Worm (Caenorhabditis elegans) whole organism, young adult: ENCODE measurements around the gene T10H4.13.

ENCODE experiments used
- B0035.1 ChIP-seq: sonication (generic microtip); optimal IDR thresholded peaks from 2 replicates; lab custom pipeline; 2016; ENCODE audit warnings: missing genetic modification characterization, mild to moderate bottlenecking, missing compliant biosample characterization, missing genotype, missing genetic modification reagents
- D2030.7 ChIP-seq: fragments of 200-800 bp; sonication (Bioruptor generic); IDR thresholded peaks from 2 replicates; pipeline ENCODE4 v1.3.6; 2022; ENCODE audit warnings: missing genetic modification reagents, missing genetic modification characterization, missing compliant biosample characterization
- F22D6.2 ChIP-seq: sonication (generic microtip); optimal IDR thresholded peaks from 2 replicates; lab custom pipeline; 2016; ENCODE audit warnings: mild to moderate bottlenecking, missing genetic modification characterization, missing compliant biosample characterization
- F39B2.1 ChIP-seq: fragments of 200-800 bp; sonication (Bioruptor generic); IDR thresholded peaks from 2 replicates; pipeline ENCODE4 v1.3.6; 2022; ENCODE audit warnings: missing genetic modification reagents, missing genetic modification characterization, missing compliant biosample characterization
- F49E8.2 ChIP-seq: sonication (generic microtip); optimal IDR thresholded peaks from 3 replicates; lab custom pipeline; 2017; ENCODE audit warnings: missing genetic modification characterization, mild to moderate bottlenecking, missing compliant biosample characterization, antibody characterized with exemption, moderate library complexity; ENCODE audit not compliant: insufficient read depth
- F55B11.4 ChIP-seq: sonication (generic microtip); optimal IDR thresholded peaks from 2 replicates; lab custom pipeline; 2016; ENCODE audit warnings: missing compliant biosample characterization, missing genetic modification characterization, borderline replicate concordance; ENCODE audit not compliant: insufficient read depth
- F57A8.1 ChIP-seq: fragments of 200-800 bp; sonication (Bioruptor generic); optimal IDR thresholded peaks from 2 replicates; lab custom pipeline; 2018; ENCODE audit warnings: mild to moderate bottlenecking, missing genetic modification characterization, moderate library complexity, missing compliant biosample characterization
- T26A5.8 ChIP-seq: sonication (generic microtip); optimal IDR thresholded peaks from 2 replicates; lab custom pipeline; 2016; ENCODE audit warnings: missing genetic modification characterization, missing compliant biosample characterization
- Y53G8AR.9 ChIP-seq: fragments of 200-800 bp; sonication (Bioruptor generic); conservative IDR thresholded peaks from 2 replicates; pipeline ENCODE4 v1.3.6; 2022; ENCODE audit warnings: missing genetic modification reagents, missing genetic modification characterization, missing compliant biosample characterization
- ZK185.1 ChIP-seq: sonication (generic microtip); optimal IDR thresholded peaks from 2 replicates; lab custom pipeline; 2016; ENCODE audit warnings: mild to moderate bottlenecking, missing genetic modification characterization, missing compliant biosample characterization; ENCODE audit not compliant: poor library complexity, severe bottlenecking
- aptf-2 ChIP-seq: fragments of 200-800 bp; sonication (Bioruptor generic); conservative IDR thresholded peaks from 2 replicates; pipeline ENCODE4 v1.3.6; 2022; ENCODE audit warnings: missing genetic modification reagents, missing genetic modification characterization, missing compliant biosample characterization
- ccch-3 ChIP-seq: fragments of 200-800 bp; sonication (Bioruptor generic); optimal IDR thresholded peaks from 2 replicates; lab custom pipeline; 2018; ENCODE audit warnings: mild to moderate bottlenecking, missing genetic modification characterization, missing compliant biosample characterization
- cebp-1 ChIP-seq, 2 experiments: fragments of 200-800 bp in 1 of 2; sonication (Bioruptor generic) in 1 of 2; sonication (generic microtip) in 1 of 2; IDR thresholded peaks in 1 of 2; optimal IDR thresholded peaks in 1 of 2; 2 replicates each; pipeline versions ENCODE4 v1.3.6 to Lab custom; 2017 to 2022; ENCODE audit warnings: missing compliant biosample characterization in 2 of 2, missing genetic modification characterization in 2 of 2, mild to moderate bottlenecking in 1 of 2, missing genetic modification reagents in 1 of 2, moderate library complexity in 1 of 2
- ceh-27 ChIP-seq: fragments of 200-800 bp; sonication (Bioruptor generic); optimal IDR thresholded peaks from 2 replicates; lab custom pipeline; 2018; ENCODE audit warnings: mild to moderate bottlenecking, missing genetic modification characterization, moderate library complexity, missing compliant biosample characterization
- ceh-58 ChIP-seq: fragments of 200-800 bp; sonication (Bioruptor generic); IDR thresholded peaks from 2 replicates; pipeline ENCODE4 v1.3.6; 2022; ENCODE audit warnings: missing genetic modification characterization, missing compliant biosample characterization
- ceh-79 ChIP-seq: sonication (generic microtip); optimal IDR thresholded peaks from 2 replicates; lab custom pipeline; 2017; ENCODE audit warnings: mild to moderate bottlenecking, missing genetic modification characterization, missing compliant biosample characterization
- dpl-1 ChIP-seq: fragments of 150-350 bp; optimal IDR thresholded peaks from 2 replicates; lab custom pipeline; 2014; ENCODE audit warnings: missing biosample characterization, missing genetic modification reagents, missing genetic modification characterization
- gei-17 ChIP-seq: fragments of 200-800 bp; sonication (Bioruptor generic); optimal IDR thresholded peaks from 2 replicates; lab custom pipeline; 2018; ENCODE audit warnings: mild to moderate bottlenecking, missing genetic modification characterization, missing compliant biosample characterization
- him-1 ChIP-seq: sonication (generic microtip); optimal IDR thresholded peaks from 2 replicates; lab custom pipeline; 2016; ENCODE audit warnings: missing genotype, missing genetic modification reagents, missing genetic modification characterization, missing compliant biosample characterization
- let-526 ChIP-seq: fragments of 200-800 bp; sonication (Bioruptor generic); IDR thresholded peaks from 2 replicates; pipeline ENCODE4 v1.3.6; 2022; ENCODE audit warnings: missing genetic modification reagents, missing genetic modification characterization, missing compliant biosample characterization
- lin-35 ChIP-seq, 3 experiments: fragments of 150-350 bp in 2 of 3; sonication (generic microtip) in 1 of 3; optimal IDR thresholded peaks; 2 replicates each; lab custom pipeline; 2014 to 2018; ENCODE audit warnings: missing biosample characterization in 3 of 3, missing genetic modification characterization in 3 of 3, missing genetic modification reagents in 3 of 3
- lin-40 ChIP-seq: sonication (generic microtip); optimal IDR thresholded peaks from 2 replicates; lab custom pipeline; 2016; ENCODE audit warnings: missing genetic modification characterization, mild to moderate bottlenecking, missing compliant biosample characterization, missing genotype, missing genetic modification reagents
- lsl-1 ChIP-seq: fragments of 200-800 bp; sonication (Bioruptor generic); optimal IDR thresholded peaks from 2 replicates; lab custom pipeline; 2018; ENCODE audit warnings: mild to moderate bottlenecking, missing genetic modification characterization, moderate library complexity, missing compliant biosample characterization
- madf-6 ChIP-seq: fragments of 200-800 bp; sonication (Bioruptor generic); IDR thresholded peaks from 2 replicates; pipeline ENCODE4 v1.3.6; 2022; ENCODE audit warnings: missing genetic modification reagents, missing genetic modification characterization, missing compliant biosample characterization
- mcd-1 ChIP-seq: fragments of 200-800 bp; sonication (Bioruptor generic); IDR thresholded peaks from 2 replicates; pipeline ENCODE4 v1.3.6; 2022; ENCODE audit warnings: missing genetic modification reagents, missing genetic modification characterization, missing compliant biosample characterization
- mel-28 ChIP-seq: sonication (generic microtip); optimal IDR thresholded peaks from 2 replicates; lab custom pipeline; 2016; ENCODE audit warnings: borderline replicate concordance, mild to moderate bottlenecking, missing genetic modification characterization, missing compliant biosample characterization
- mes-4 ChIP-seq: sonication (generic microtip); optimal IDR thresholded peaks from 2 replicates; lab custom pipeline; 2016; ENCODE audit warnings: missing genotype, missing genetic modification characterization, missing compliant biosample characterization
- mxl-1 ChIP-seq: sonication (generic microtip); optimal IDR thresholded peaks from 2 replicates; lab custom pipeline; 2016; ENCODE audit warnings: missing genetic modification characterization, missing compliant biosample characterization
- nhr-80 ChIP-seq: sonication (generic microtip); optimal IDR thresholded peaks from 2 replicates; lab custom pipeline; 2016; ENCODE audit warnings: missing genetic modification characterization, missing compliant biosample characterization
- repo-1 ChIP-seq: sonication (generic microtip); optimal IDR thresholded peaks from 2 replicates; lab custom pipeline; 2017; ENCODE audit warnings: mild to moderate bottlenecking, missing genetic modification characterization, missing compliant biosample characterization
- somi-1 ChIP-seq: fragments of 200-800 bp; sonication (Bioruptor generic); optimal IDR thresholded peaks from 2 replicates; lab custom pipeline; 2018; ENCODE audit warnings: mild to moderate bottlenecking, missing genetic modification characterization, missing compliant biosample characterization
- sptf-2 ChIP-seq: fragments of 200-800 bp; sonication (Bioruptor generic); optimal IDR thresholded peaks from 2 replicates; lab custom pipeline; 2018; ENCODE audit warnings: mild to moderate bottlenecking, missing genetic modification characterization, missing compliant biosample characterization
- tbx-9 ChIP-seq: sonication (generic microtip); optimal IDR thresholded peaks from 2 replicates; lab custom pipeline; 2016; ENCODE audit warnings: borderline replicate concordance, missing genetic modification characterization, inconsistent platforms, missing compliant biosample characterization
- zfh-2 ChIP-seq: fragments of 200-800 bp; sonication (Bioruptor generic); conservative IDR thresholded peaks from 2 replicates; pipeline ENCODE4 v1.3.6; 2022; ENCODE audit warnings: missing genetic modification reagents, missing genetic modification characterization, missing compliant biosample characterization
- zim-3 ChIP-seq: sonication (generic microtip); optimal IDR thresholded peaks from 2 replicates; lab custom pipeline; 2017; ENCODE audit warnings: mild to moderate bottlenecking, missing genetic modification characterization, moderate library complexity, missing compliant biosample characterization
- ztf-18 ChIP-seq: sonication (generic microtip); optimal IDR thresholded peaks from 2 replicates; lab custom pipeline; 2016; ENCODE audit warnings: missing genotype, mild to moderate bottlenecking, missing genetic modification characterization, missing compliant biosample characterization
- ztf-22 ChIP-seq: fragments of 200-800 bp; sonication (Bioruptor generic); optimal IDR thresholded peaks from 2 replicates; lab custom pipeline; 2018; ENCODE audit warnings: mild to moderate bottlenecking, missing genetic modification characterization, moderate library complexity, missing compliant biosample characterization
- ztf-28 ChIP-seq: fragments of 200-800 bp; sonication (Bioruptor generic); IDR thresholded peaks from 2 replicates; pipeline ENCODE4 v1.3.6; 2022; ENCODE audit warnings: missing genetic modification reagents, missing genetic modification characterization, missing compliant biosample characterization

T10H4.13 gene

ce11 chrV:15240215-15240614 is 27.1 kb downstream of the T10H4.13 start, which contains the start of gene srw-11:
TSS of gene srw-11 (minus strand) at chrV:15240315.
- no peak for TF ChIP-seq let-526 (GFP tag; lab: Robert Waterston, UW)
- TF ChIP-seq mes-4 = no peak
- TF ChIP-seq ztf-22 = no peak
- no peak for TF ChIP-seq ceh-58 (GFP tag; lab: Robert Waterston, UW)
- TF ChIP-seq mxl-1 (tag; lab: Kevin White, UChicago) = no peak
- TF ChIP-seq aptf-2 (GFP tag; lab: Robert Waterston, UW) = no peak
- no peak for TF ChIP-seq Y53G8AR.9 (GFP tag; lab: Robert Waterston, UW)
- no peak for TF ChIP-seq F57A8.1 (GFP tag; lab: Kevin White, UChicago)
- TF ChIP-seq ztf-28 (GFP tag; lab: Robert Waterston, UW) = no peak
- TF ChIP-seq F39B2.1 (GFP tag; lab: Robert Waterston, UW) = no peak
- no peak for TF ChIP-seq F49E8.2 (tag; lab: Kevin White, UChicago)
- no peak for TF ChIP-seq F55B11.4 (tag; lab: Kevin White, UChicago)

- TF ChIP-seq ceh-79 (tag; lab: Kevin White, UChicago) = no peak
- TF ChIP-seq D2030.7 (GFP tag; lab: Robert Waterston, UW) = no peak
- no peak for TF ChIP-seq madf-6 (GFP tag; lab: Robert Waterston, UW)
- TF ChIP-seq B0035.1 (tag; lab: Kevin White, UChicago) = no peak
- TF ChIP-seq nhr-80 = no peak
- TF ChIP-seq mcd-1 (GFP tag; lab: Robert Waterston, UW) = no peak
- TF ChIP-seq ZK185.1 = no peak
- no peak for TF ChIP-seq ceh-27 (GFP tag; lab: Kevin White, UChicago)
- TF ChIP-seq gei-17 (GFP tag; lab: Kevin White, UChicago) = no peak
These were observed 28.8 kb downstream of the T10H4.13 start, which contains the start of gene srw-12 for ce11 chrV:15238552-15238951. TSS of gene srw-12 (minus strand) at chrV:15238652.

DNA sequence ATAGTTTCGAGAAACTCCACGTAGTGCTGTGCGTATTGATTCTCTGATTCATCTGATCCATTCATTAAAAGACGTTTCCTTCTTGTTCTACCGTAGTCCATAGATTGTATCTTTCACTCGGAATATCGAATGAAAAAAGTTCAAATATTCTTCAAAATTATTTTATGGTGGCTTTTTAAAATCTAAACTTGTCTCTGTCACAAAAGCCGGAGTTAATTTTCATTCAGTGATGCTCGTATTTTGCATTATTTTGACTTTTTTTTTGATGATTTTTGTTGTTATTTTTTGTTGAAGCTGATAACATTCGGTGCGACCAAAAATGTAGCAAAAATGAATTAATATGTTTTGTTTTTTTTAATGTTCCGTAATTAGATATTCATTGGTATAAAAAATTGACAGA is 31.6 kb downstream of the T10H4.13 start, which contains the start of gene nhr-164:
nhr-164 (minus strand) TSS at position 101 of the 400 bp plus-strand sequence.
- TF ChIP-seq lsl-1 (GFP tag; lab: Kevin White, UChicago) = no peak
- TF ChIP-seq repo-1 (tag; lab: Kevin White, UChicago) = no peak
- TF ChIP-seq F22D6.2 (tag; lab: Kevin White, UChicago) = no peak
- no peak for TF ChIP-seq zfh-2 (GFP tag; lab: Robert Waterston, UW)
- TF ChIP-seq zim-3 = no peak
- no peak for TF ChIP-seq B0035.1 (tag; lab: Kevin White, UChicago)
- TF ChIP-seq lin-40 (tag; lab: Kevin White, UChicago) = no peak
- no peak for TF ChIP-seq tbx-9 (tag; lab: Kevin White, UChicago)
- no peak for TF ChIP-seq him-1 (tag; lab: Kevin White, UChicago)
- no peak for TF ChIP-seq ccch-3
- no peak for TF ChIP-seq cebp-1 (GFP tag; IDR thresholded peaks at IDR 0.05; lab: Robert Waterston, UW)
- no peak for TF ChIP-seq cebp-1 (tag; optimal IDR thresholded peaks at IDR 0.05; lab: Kevin White, UChicago)
- no peak for TF ChIP-seq let-526 (GFP tag; lab: Robert Waterston, UW)
- TF ChIP-seq ztf-18 (tag; lab: Kevin White, UChicago) = no peak
- no peak for TF ChIP-seq sptf-2 (GFP tag; lab: Kevin White, UChicago)

- TF ChIP-seq somi-1 (GFP tag; lab: Kevin White, UChicago) (no peak), lin-35 (GFP tag; optimal IDR thresholded peaks at IDR 0.05; lab: Kevin White, UChicago) (no peak), gei-17 (GFP tag; lab: Kevin White, UChicago) (no peak), ccch-3 (no peak), zfh-2 (GFP tag; lab: Robert Waterston, UW) (no peak), dpl-1 (GFP tag; lab: Kevin White, UChicago) (no peak), T26A5.8 (tag; lab: Kevin White, UChicago) (no peak), mel-28 (tag; lab: Kevin White, UChicago) (no peak)
- TF ChIP-seq, all 124 proteins: peak for 0
These were observed 35.1 kb downstream of the T10H4.13 start, which contains the start of gene srw-13 for ce11 chrV:15232200-15232599. TSS of gene srw-13 (plus strand) at chrV:15232500.
